Worm (Caenorhabditis elegans): Measurements from ENCODE around the gene T02B11.6.

Gene T02B11.6

DNA sequence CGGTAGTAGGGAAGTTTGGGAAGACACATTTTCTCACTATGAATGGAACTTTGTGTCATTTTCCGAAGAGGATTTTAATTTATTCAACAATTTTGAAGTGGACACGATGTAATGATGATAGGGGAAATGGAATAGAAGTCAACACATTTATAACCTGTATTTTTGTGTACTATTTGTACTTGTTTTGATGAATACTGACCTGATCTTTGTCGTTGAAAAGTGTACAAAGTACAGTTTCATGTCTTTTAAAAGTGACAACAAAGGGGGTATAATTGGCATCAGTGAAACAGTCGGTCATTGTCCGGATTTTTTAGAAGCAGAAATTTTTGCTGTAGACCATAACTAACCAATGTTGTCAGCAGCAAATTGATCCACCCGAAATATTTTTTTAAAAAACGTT lies at the start of gene T02B11.6:
T02B11.6 (minus strand) TSS at position 101 of the 400 bp plus-strand sequence.
- TF ChIP-seq F37D6.2 (tag; optimal IDR thresholded peaks at IDR 0.05) (no peak), T20F7.1 (GFP tag; optimal IDR thresholded peaks at IDR 0.05) (no peak), arid-1 (GFP tag; conservative IDR thresholded peaks at IDR 0.05) (no peak), ZK337.2 (GFP tag; IDR thresholded peaks at IDR 0.05) (no peak), spr-1 (tag; optimal IDR thresholded peaks at IDR 0.05) (no peak), pqm-1 (tag; optimal IDR thresholded peaks at IDR 0.05) (no peak), nhr-41 (GFP tag; IDR thresholded peaks at IDR 0.05) (no peak), F44E2.7 (GFP tag; IDR thresholded peaks at IDR 0.05) (no peak), unc-62 (GFP tag; optimal IDR thresholded peaks at IDR 0.05 in 1 of 2) (no peak), unc-62 (tag; optimal IDR thresholded peaks at IDR 0.05) (no peak), F10B5.3 (tag; optimal IDR thresholded peaks at IDR 0.05) (no peak), egl-27 (tag; optimal IDR thresholded peaks at IDR 0.05) (no peak), F26F4.8 (GFP tag; conservative IDR thresholded peaks at IDR 0.05) (no peak), lim-7 (GFP tag; IDR thresholded peaks at IDR 0.05) (no peak)

ce11 chrV:917488-917887 lies 28.4 kb upstream of the T02B11.6 start, which contains the start of gene H24K24.2:
H24K24.2 (plus strand) TSS chrV:917788.
- TF ChIP-seq fos-1 (tag; optimal IDR thresholded peaks at IDR 0.05) (no peak), zfp-2 (tag; optimal IDR thresholded peaks at IDR 0.05) (no peak), daf-16 (GFP tag; optimal IDR thresholded peaks at IDR 0.05) (no peak), daf-16 (tag; optimal IDR thresholded peaks at IDR 0.05) (no peak), mep-1 (tag; optimal IDR thresholded peaks at IDR 0.05) (no peak), gei-8 (GFP tag; optimal IDR thresholded peaks at IDR 0.05) (no peak), ceh-44 (GFP tag; IDR thresholded peaks at IDR 0.05) (no peak), dpl-1 (GFP tag; optimal IDR thresholded peaks at IDR 0.05) (no peak), hlh-30 (tag; optimal IDR thresholded peaks at IDR 0.05; ENCODE audit: insufficient read depth) (no peak), zip-11 (GFP tag; IDR thresholded peaks at IDR 0.05) (no peak), rbr-2 (tag; optimal IDR thresholded peaks at IDR 0.05) (no peak), sdz-12 (GFP tag; optimal IDR thresholded peaks at IDR 0.05) (no peak), F44E2.7 (GFP tag; IDR thresholded peaks at IDR 0.05) (no peak), snpc-4 (tag; optimal IDR thresholded peaks at IDR 0.05) (no peak), nhr-25 (tag; optimal IDR thresholded peaks at IDR 0.05; ENCODE audit: borderline replicate concordance, insufficient read depth) (no peak), zag-1 (tag; optimal IDR thresholded peaks at IDR 0.05) (no peak), madf-5 (GFP tag; IDR thresholded peaks at IDR 0.05) (no peak), ceh-20 (GFP tag; IDR thresholded peaks at IDR 0.05) (no peak), unc-130 (GFP tag; optimal IDR thresholded peaks at IDR 0.05) (no peak)

- TF ChIP-seq set-16 (GFP tag; IDR thresholded peaks at IDR 0.05) (peak; percentile 74), fkh-10 (GFP tag; optimal IDR thresholded peaks at IDR 0.05) (no peak), F10B5.3 (tag; optimal IDR thresholded peaks at IDR 0.05) (no peak)
Measured at ce11 chrV:915716-916115, 26.6 kb upstream of the T02B11.6 start.

- TF ChIP-seq rbr-2 (tag; optimal IDR thresholded peaks at IDR 0.05) (no peak), ama-1 (optimal IDR thresholded peaks at IDR 0.05) (no peak), Y5F2A.4 (GFP tag; optimal IDR thresholded peaks at IDR 0.05) (no peak), F10B5.3 (tag; optimal IDR thresholded peaks at IDR 0.05) (no peak), lin-29 (GFP tag; IDR thresholded peaks at IDR 0.05) (no peak), dpl-1 (GFP tag; optimal IDR thresholded peaks at IDR 0.05) (no peak), set-16 (GFP tag; IDR thresholded peaks at IDR 0.05) (no peak), ZK546.5 (tag; optimal IDR thresholded peaks at IDR 0.05) (no peak), aha-1 (tag) (no peak), daf-19 (GFP tag; conservative IDR thresholded peaks at IDR 0.05) (no peak), ceh-82 (tag; optimal IDR thresholded peaks at IDR 0.05) (no peak), ceh-32 (tag; optimal IDR thresholded peaks at IDR 0.05; ENCODE audit: poor library complexity) (no peak), zip-2 (tag; optimal IDR thresholded peaks at IDR 0.05) (no peak), mes-2 (tag; optimal IDR thresholded peaks at IDR 0.05; ENCODE audit: poor library complexity, severe bottlenecking) (no peak), mdl-1 (tag; optimal IDR thresholded peaks at IDR 0.05) (no peak), egl-43 (GFP tag; IDR thresholded peaks at IDR 0.05) (no peak), D1046.2 (GFP tag; IDR thresholded peaks at IDR 0.05) (no peak), dmd-9 (GFP tag; IDR thresholded peaks at IDR 0.05) (no peak), saeg-2 (GFP tag; IDR thresholded peaks at IDR 0.05) (no peak)
Measured at ce11 chrV:911474-911873, 22.4 kb upstream of the T02B11.6 start, which contains the start of gene adh-5. adh-5 (plus strand) TSS chrV:911774.
